Fruit fly (Drosophila melanogaster) whole organism, embryonic: Measurements from ENCODE around the gene Rpp14b.
A peak's percentile ranks its signal among the peaks of the same experiment; 100 is the strongest.

Experiments
- Bgb ChIP-seq: fragments of 200-800 bp; sonication (Bioruptor generic); IDR thresholded peaks from 2 replicates; pipeline ENCODE4 v1.3.6; 2022; ENCODE audit warnings: missing biosample characterization, missing genetic modification characterization; ENCODE audit not compliant: partially characterized antibody
- BtbVII ChIP-seq: fragments of 200-800 bp; sonication (Bioruptor generic); optimal IDR thresholded peaks from 3 replicates; lab custom pipeline; 2017; ENCODE audit warnings: missing biosample characterization, mild to moderate bottlenecking, missing genetic modification characterization
- Bteb2 ChIP-seq: fragments of 200-800 bp; sonication (Bioruptor generic); optimal IDR thresholded peaks from 2 replicates; lab custom pipeline; 2016; ENCODE audit warnings: missing biosample characterization, missing genetic modification characterization
- CG10147 ChIP-seq: fragments of 200-800 bp; sonication (Bioruptor generic); optimal IDR thresholded peaks from 2 replicates; lab custom pipeline; 2019; ENCODE audit warnings: missing biosample characterization, mild to moderate bottlenecking, missing genetic modification characterization, moderate library complexity
- CG10979 ChIP-seq: fragments of 200-800 bp; sonication (Bioruptor generic); optimal IDR thresholded peaks from 2 replicates; lab custom pipeline; 2018; ENCODE audit warnings: missing biosample characterization, mild to moderate bottlenecking, missing genetic modification characterization, moderate library complexity
- CG11504 ChIP-seq: fragments of 200-800 bp; sonication (Bioruptor generic); optimal IDR thresholded peaks from 3 replicates; lab custom pipeline; 2019; ENCODE audit warnings: missing biosample characterization, mild to moderate bottlenecking, missing genetic modification characterization, moderate library complexity
- CG11695 ChIP-seq: fragments of 200-800 bp; sonication (Bioruptor generic); IDR thresholded peaks from 3 replicates; pipeline ENCODE4 v1.3.6; 2022; ENCODE audit warnings: missing biosample characterization, missing genetic modification characterization
- CG14965 ChIP-seq: fragments of 200-800 bp; sonication (Bioruptor generic); optimal IDR thresholded peaks from 2 replicates; lab custom pipeline; 2016; ENCODE audit warnings: missing biosample characterization, missing genetic modification characterization, borderline replicate concordance
- CG17359 ChIP-seq: fragments of 200-800 bp; sonication (Bioruptor generic); optimal IDR thresholded peaks from 3 replicates; lab custom pipeline; 2018; ENCODE audit warnings: missing biosample characterization, mild to moderate bottlenecking, missing genetic modification characterization, moderate library complexity
- CG17829 ChIP-seq: fragments of 200-800 bp; optimal IDR thresholded peaks from 2 replicates; lab custom pipeline; 2019; ENCODE audit warnings: missing biosample characterization, mild to moderate bottlenecking, missing genetic modification characterization, moderate library complexity
- CG2116 ChIP-seq: fragments of 200-800 bp; sonication (Bioruptor generic); optimal IDR thresholded peaks from 3 replicates; lab custom pipeline; 2018; ENCODE audit warnings: missing biosample characterization, mild to moderate bottlenecking, missing genetic modification characterization
- CG2712 ChIP-seq: fragments of 200-800 bp; optimal IDR thresholded peaks from 3 replicates; lab custom pipeline; 2019; ENCODE audit warnings: missing biosample characterization, mild to moderate bottlenecking, missing genetic modification characterization, moderate library complexity
- CG3847 ChIP-seq: fragments of 200-800 bp; sonication (Bioruptor generic); IDR thresholded peaks from 2 replicates; pipeline ENCODE4 v1.3.6; 2022; ENCODE audit warnings: missing biosample characterization, missing genetic modification characterization
- CG4328 ChIP-seq: fragments of 200-800 bp; sonication (Bioruptor generic); optimal IDR thresholded peaks from 3 replicates; lab custom pipeline; 2017; ENCODE audit warnings: missing biosample characterization, missing genetic modification reagents, missing genetic modification characterization
- CG4820 ChIP-seq: fragments of 200-800 bp; sonication (Bioruptor generic); optimal IDR thresholded peaks from 3 replicates; lab custom pipeline; 2016; ENCODE audit warnings: missing biosample characterization, missing genetic modification characterization
- CG4854 ChIP-seq: fragments of 200-800 bp; sonication (Bioruptor generic); optimal IDR thresholded peaks from 2 replicates; lab custom pipeline; 2016; ENCODE audit warnings: missing biosample characterization, missing genetic modification characterization, inconsistent platforms
- CG7271 ChIP-seq: fragments of 200-800 bp; sonication (Bioruptor generic); optimal IDR thresholded peaks from 2 replicates; lab custom pipeline; 2018; ENCODE audit warnings: missing biosample characterization, mild to moderate bottlenecking, missing genetic modification characterization, moderate library complexity
- CG9727 ChIP-seq: fragments of 200-800 bp; sonication (Bioruptor generic); optimal IDR thresholded peaks from 3 replicates; lab custom pipeline; 2017; ENCODE audit warnings: missing biosample characterization, mild to moderate bottlenecking, missing genetic modification characterization
- Chrac-16 ChIP-seq: fragments of 200-800 bp; sonication (Bioruptor generic); optimal IDR thresholded peaks from 3 replicates; lab custom pipeline; 2016; ENCODE audit warnings: missing biosample characterization, missing genetic modification characterization
- CrebB ChIP-seq: fragments of 200-800 bp; sonication (Bioruptor generic); optimal IDR thresholded peaks from 3 replicates; lab custom pipeline; 2018; ENCODE audit warnings: missing biosample characterization, mild to moderate bottlenecking, missing genetic modification characterization
- Dbx ChIP-seq: fragments of 200-800 bp; sonication (Bioruptor generic); IDR thresholded peaks from 3 replicates; pipeline ENCODE4 v1.3.6; 2022; ENCODE audit warnings: missing biosample characterization, missing genetic modification characterization
- Dip2 ChIP-seq: fragments of 200-800 bp; sonication (Bioruptor generic); IDR thresholded peaks from 2 replicates; pipeline ENCODE4 v1.3.6; 2022; ENCODE audit warnings: missing biosample characterization, missing genetic modification characterization
- Dp ChIP-seq: fragments of 200-800 bp; sonication (Bioruptor generic); optimal IDR thresholded peaks from 2 replicates; lab custom pipeline; 2018; ENCODE audit warnings: missing biosample characterization, mild to moderate bottlenecking, missing genetic modification characterization, moderate library complexity
- H15 ChIP-seq: fragments of 200-800 bp; sonication (Bioruptor generic); IDR thresholded peaks from 3 replicates; pipeline ENCODE4 v1.3.6; 2022; ENCODE audit warnings: missing biosample characterization, missing genetic modification characterization
- Hand ChIP-seq: fragments of 200-800 bp; sonication (Bioruptor generic); optimal IDR thresholded peaks from 2 replicates; lab custom pipeline; 2017; ENCODE audit warnings: mild to moderate bottlenecking, missing biosample characterization, missing genetic modification reagents, missing genetic modification characterization
- MBD-R2 ChIP-seq: fragments of 200-800 bp; sonication (Bioruptor generic); IDR thresholded peaks from 2 replicates; pipeline ENCODE4 v1.3.6; 2022; ENCODE audit warnings: missing biosample characterization, missing genetic modification characterization
- Oaz ChIP-seq: fragments of 200-800 bp; sonication (Bioruptor generic); IDR thresholded peaks from 2 replicates; pipeline ENCODE4 v1.3.6; 2022; ENCODE audit warnings: missing biosample characterization, missing genetic modification characterization
- Rx ChIP-seq: fragments of 200-800 bp; sonication (Bioruptor generic); IDR thresholded peaks from 2 replicates; pipeline ENCODE4 v1.3.6; 2022; ENCODE audit warnings: missing biosample characterization, missing genetic modification characterization
- Six4 ChIP-seq: fragments of 200-800 bp; sonication (Bioruptor generic); optimal IDR thresholded peaks from 2 replicates; lab custom pipeline; 2016; ENCODE audit warnings: missing biosample characterization, missing genetic modification characterization
- Spps ChIP-seq: fragments of 200-800 bp; sonication (Bioruptor generic); optimal IDR thresholded peaks from 2 replicates; lab custom pipeline; 2018; ENCODE audit warnings: missing biosample characterization, mild to moderate bottlenecking, missing genetic modification characterization
- Xbp1 ChIP-seq: fragments of 200-800 bp; sonication (Bioruptor generic); optimal IDR thresholded peaks from 3 replicates; lab custom pipeline; 2016; ENCODE audit warnings: missing biosample characterization, mild to moderate bottlenecking, missing genetic modification characterization
- ara ChIP-seq: fragments of 200-800 bp; sonication (Bioruptor generic); IDR thresholded peaks from 2 replicates; pipeline ENCODE4 v1.3.6; 2022; ENCODE audit warnings: missing biosample characterization, missing genetic modification characterization
- ash1 ChIP-seq: fragments of 200-800 bp; sonication (Bioruptor generic); optimal IDR thresholded peaks from 2 replicates; lab custom pipeline; 2018; ENCODE audit warnings: missing biosample characterization, mild to moderate bottlenecking, missing genetic modification characterization
- crp ChIP-seq, 2 experiments: fragments of 200-800 bp; sonication (Bioruptor generic); optimal IDR thresholded peaks; 2 replicates in 1 of 2; 3 replicates in 1 of 2; lab custom pipeline; 2017; ENCODE audit warnings: missing biosample characterization in 2 of 2, missing genetic modification characterization in 2 of 2, mild to moderate bottlenecking in 1 of 2, moderate library complexity in 1 of 2
- disco-r ChIP-seq: fragments of 200-800 bp; sonication (Bioruptor generic); optimal IDR thresholded peaks from 2 replicates; lab custom pipeline; 2016; ENCODE audit warnings: missing biosample characterization, missing genetic modification characterization
- dpn ChIP-seq, 2 experiments: fragments of 200-800 bp; sonication (Bioruptor generic); optimal IDR thresholded peaks; 3 replicates each; lab custom pipeline; 2016; ENCODE audit warnings: missing biosample characterization in 2 of 2, missing genetic modification characterization in 2 of 2
- fd64A ChIP-seq: fragments of 200-800 bp; sonication (Bioruptor generic); optimal IDR thresholded peaks from 3 replicates; lab custom pipeline; 2018; ENCODE audit warnings: missing biosample characterization, mild to moderate bottlenecking, missing genetic modification characterization
- hb ChIP-seq: fragments of 200-800 bp; sonication (Bioruptor generic); IDR thresholded peaks from 3 replicates; pipeline ENCODE4 v1.3.6; 2022; ENCODE audit warnings: missing biosample characterization, missing genetic modification characterization; ENCODE audit not compliant: partially characterized antibody
- kni ChIP-seq: fragments of 200-800 bp; sonication (Bioruptor generic); optimal IDR thresholded peaks from 3 replicates; lab custom pipeline; 2017; ENCODE audit warnings: mild to moderate bottlenecking, missing biosample characterization, missing genetic modification reagents, missing genetic modification characterization
- mld ChIP-seq: fragments of 200-800 bp; sonication (Bioruptor generic); IDR thresholded peaks from 3 replicates; pipeline ENCODE4 v1.3.6; 2022; ENCODE audit warnings: missing biosample characterization, missing genetic modification characterization; ENCODE audit not compliant: partially characterized antibody
- onecut ChIP-seq: fragments of 200-800 bp; sonication (Bioruptor generic); IDR thresholded peaks from 2 replicates; pipeline ENCODE4 v1.3.6; 2022; ENCODE audit warnings: missing biosample characterization, missing genetic modification characterization
- pan ChIP-seq, 4 experiments: fragments of >200 bp in 3 of 4; fragments of 200-800 bp in 1 of 4; sonication (Bioruptor generic) in 1 of 4; optimal IDR thresholded peaks in 3 of 4; IDR thresholded peaks in 1 of 4; 2 replicates each; pipeline versions ENCODE4 v1.3.6 to Lab custom; 2017 to 2022; ENCODE audit warnings: missing biosample characterization in 2 of 4, missing genetic modification characterization in 2 of 4, mixed read lengths in 1 of 4
- pb ChIP-seq: fragments of 200-800 bp; sonication (Bioruptor generic); optimal IDR thresholded peaks from 3 replicates; lab custom pipeline; 2016; ENCODE audit warnings: missing biosample characterization, missing genetic modification characterization
- pfk ChIP-seq: fragments of 200-800 bp; sonication (Bioruptor generic); optimal IDR thresholded peaks from 2 replicates; lab custom pipeline; 2018; ENCODE audit warnings: missing biosample characterization, mild to moderate bottlenecking, missing genetic modification characterization, moderate library complexity
- pho ChIP-seq: fragments of 200-800 bp; sonication (Bioruptor generic); optimal IDR thresholded peaks from 2 replicates; lab custom pipeline; 2016; ENCODE audit warnings: missing biosample characterization, missing genetic modification characterization
- seq ChIP-seq: fragments of 200-800 bp; sonication (Bioruptor generic); IDR thresholded peaks from 2 replicates; pipeline ENCODE4 v1.3.6; 2022; ENCODE audit warnings: missing biosample characterization, missing genetic modification characterization
- slp2 ChIP-seq: fragments of 200-800 bp; sonication (Bioruptor generic); optimal IDR thresholded peaks from 2 replicates; lab custom pipeline; 2016; ENCODE audit warnings: missing biosample characterization, missing genetic modification characterization
- so ChIP-seq: fragments of 200-800 bp; sonication (Bioruptor generic); IDR thresholded peaks from 3 replicates; pipeline ENCODE4 v1.3.6; 2022; ENCODE audit warnings: missing biosample characterization, missing genetic modification characterization
- tio ChIP-seq: fragments of 200-800 bp; sonication (Bioruptor generic); optimal IDR thresholded peaks from 2 replicates; lab custom pipeline; 2017; ENCODE audit warnings: missing biosample characterization, missing genetic modification characterization, inconsistent platforms

Gene Rpp14b

dm6 chr3R:30022452-30023028, 33.2 kb upstream of the Rpp14b start, which contains the start of the genes RpS28a and Axn (continued):
- TF ChIP-seq ara (GFP tag; lab: Robert Waterston, UW) (no peak), CG3847 (GFP tag; lab: Robert Waterston, UW) (peak; percentile 76), pfk (GFP tag; lab: Kevin White, UChicago) (no peak), ash1 (GFP tag; lab: Kevin White, UChicago) (no peak), CG2116 (GFP tag; lab: Kevin White, UChicago) (peak; percentile 97), dpn (GFP tag; optimal IDR thresholded peaks at IDR 0.05; lab: Kevin White, UChicago) (peak; percentile 37 to 42), Bgb (peak; percentile 53), CG17359 (tag; lab: Kevin White, UChicago) (no peak), CrebB (tag; lab: Kevin White, UChicago) (no peak), hb (GFP tag; lab: Robert Waterston, UW) (no peak; the same call in 1 of the 3 replicates), BtbVII (no peak), CG11695 (GFP tag; lab: Robert Waterston, UW) (no peak), H15 (GFP tag; lab: Robert Waterston, UW) (no peak), crp (GFP tag; optimal IDR thresholded peaks at IDR 0.05; lab: Kevin White, UChicago) (peak in 1 of 2 experiments; percentile 54), CG11504 (tag; lab: Kevin White, UChicago) (no peak), Spps (no peak), Six4 (GFP tag; lab: Kevin White, UChicago) (no peak), CG10147 (no peak), seq (no peak), Xbp1 (GFP tag; lab: Kevin White, UChicago) (peak; percentile 43), fd64A (GFP tag; lab: Kevin White, UChicago) (no peak), Dip2 (GFP tag; lab: Robert Waterston, UW) (no peak), CG9727 (GFP tag; lab: Kevin White, UChicago) (no peak), disco-r (GFP tag; lab: Kevin White, UChicago) (no peak), CG4820 (GFP tag; lab: Kevin White, UChicago) (no peak), Chrac-16 (GFP tag; lab: Kevin White, UChicago) (no peak), slp2 (GFP tag; lab: Kevin White, UChicago) (no peak), Dbx (GFP tag; lab: Robert Waterston, UW) (no peak), CG4328 (no peak), Bteb2 (no peak), CG14965 (GFP tag; lab: Kevin White, UChicago) (no peak), tio (GFP tag; lab: Kevin White, UChicago) (no peak), Hand (no peak), Oaz (GFP tag; lab: Robert Waterston, UW) (no peak), CG4854 (no peak), pho (GFP tag; lab: Kevin White, UChicago) (no peak), onecut (peak; percentile 33; the same call in 1 of the 2 replicates), CG2712 (tag; lab: Kevin White, UChicago) (peak; percentile 44), pb (no peak), MBD-R2 (GFP tag; lab: Robert Waterston, UW) (peak; percentile 85), CG7271 (tag; lab: Kevin White, UChicago) (no peak), Dp (GFP tag; lab: Kevin White, UChicago) (peak; percentile 58), Rx (no peak), kni (GFP tag; lab: Kevin White, UChicago) (no peak), CG17829 (tag; lab: Kevin White, UChicago) (no peak), CG10979 (tag; lab: Kevin White, UChicago) (peak; percentile 99), pan (optimal IDR thresholded peaks at IDR 0.05; lab: Kevin White, UChicago) (no peak), pan (GFP tag; optimal IDR thresholded peaks at IDR 0.05 in 1 of 2, IDR thresholded peaks at IDR 0.05 in 1 of 2) (peak in 1 of 2 experiments; percentile 26), mld (GFP tag; lab: Robert Waterston, UW) (no peak), so (GFP tag; lab: Robert Waterston, UW) (no peak; the same call in 2 of the 3 replicates)
